Worm (Caenorhabditis elegans) whole organism, L4 larva: Measurements from ENCODE around the gene npp-1.

Experiments
- F49E8.2 ChIP-seq: sonication (generic microtip); optimal IDR thresholded peaks from 2 replicates; lab custom pipeline; 2016; ENCODE audit warnings: missing compliant biosample characterization, mild to moderate bottlenecking, missing genetic modification characterization, borderline replicate concordance
- T20F7.1 ChIP-seq: fragments of 200-800 bp; sonication (Bioruptor generic); optimal IDR thresholded peaks from 2 replicates; lab custom pipeline; 2018; ENCODE audit warnings: mild to moderate bottlenecking, missing genetic modification characterization, missing compliant biosample characterization
- Y105C5A.15 ChIP-seq: fragments of 200-800 bp; sonication (Bioruptor generic); IDR thresholded peaks from 2 replicates; pipeline ENCODE4 v1.3.6; 2022; ENCODE audit warnings: missing genetic modification characterization, missing compliant biosample characterization
- Y5F2A.4 ChIP-seq: fragments of 200-800 bp; sonication (Bioruptor generic); optimal IDR thresholded peaks from 2 replicates; lab custom pipeline; 2018; ENCODE audit warnings: mild to moderate bottlenecking, missing genetic modification characterization, missing compliant biosample characterization
- Y75B8A.6 ChIP-seq: fragments of 200-800 bp; sonication (Bioruptor generic); IDR thresholded peaks from 2 replicates; pipeline ENCODE4 v1.3.6; 2022; ENCODE audit warnings: missing genetic modification reagents, missing genetic modification characterization, missing compliant biosample characterization
- ZK546.5 ChIP-seq, 2 experiments: sonication (generic microtip); optimal IDR thresholded peaks; 2 replicates each; lab custom pipeline; 2017; ENCODE audit warnings: missing biosample characterization in 2 of 2, missing genetic modification characterization in 2 of 2
- aha-1 ChIP-seq: fragments of 150-350 bp; peaks from one replicate; lab custom pipeline; 2014; ENCODE audit warnings: missing biosample characterization, missing genetic modification characterization
- aly-2 ChIP-seq: sonication (generic microtip); optimal IDR thresholded peaks from 2 replicates; lab custom pipeline; 2018; ENCODE audit warnings: missing biosample characterization, missing genetic modification characterization
- ceh-20 ChIP-seq: fragments of 200-800 bp; sonication (Bioruptor generic); IDR thresholded peaks from 2 replicates; pipeline ENCODE4 v1.3.6; 2022; ENCODE audit warnings: missing genetic modification reagents, missing genetic modification characterization, missing compliant biosample characterization
- ceh-44 ChIP-seq: fragments of 200-800 bp; sonication (Bioruptor generic); IDR thresholded peaks from 2 replicates; pipeline ENCODE4 v1.3.6; 2022; ENCODE audit warnings: missing genetic modification reagents, missing genetic modification characterization, missing compliant biosample characterization
- ceh-62 ChIP-seq: sonication (generic microtip); optimal IDR thresholded peaks from 2 replicates; lab custom pipeline; 2017; ENCODE audit warnings: missing biosample characterization, missing genetic modification characterization
- ceh-82 ChIP-seq: sonication (generic microtip); optimal IDR thresholded peaks from 2 replicates; lab custom pipeline; 2017; ENCODE audit warnings: missing biosample characterization, missing genetic modification characterization
- daf-16 ChIP-seq, 3 experiments: sonication (generic microtip); optimal IDR thresholded peaks; 2 replicates each; lab custom pipeline; 2016 to 2017; ENCODE audit warnings: missing genetic modification characterization in 3 of 3, missing genetic modification reagents in 3 of 3, mild to moderate bottlenecking in 2 of 3, missing compliant biosample characterization in 2 of 3, missing biosample characterization in 1 of 3, moderate library complexity in 1 of 3
- daf-8 ChIP-seq: fragments of 200-800 bp; sonication (Bioruptor generic); IDR thresholded peaks from 2 replicates; pipeline ENCODE4 v1.3.6; 2022; ENCODE audit warnings: missing genetic modification characterization, missing compliant biosample characterization
- dmd-6 ChIP-seq: fragments of 200-800 bp; sonication (Bioruptor generic); IDR thresholded peaks from 2 replicates; pipeline ENCODE4 v1.3.6; 2022; ENCODE audit warnings: missing genetic modification reagents, missing genetic modification characterization, missing compliant biosample characterization
- dmd-8 ChIP-seq: fragments of 200-800 bp; sonication (Bioruptor generic); IDR thresholded peaks from 2 replicates; pipeline ENCODE4 v1.3.6; 2022; ENCODE audit warnings: missing genetic modification characterization, missing compliant biosample characterization
- dpl-1 ChIP-seq: fragments of 150-350 bp; optimal IDR thresholded peaks from 2 replicates; lab custom pipeline; 2014; ENCODE audit warnings: missing biosample characterization, missing genetic modification reagents, missing genetic modification characterization
- duxl-1 ChIP-seq: sonication (generic microtip); optimal IDR thresholded peaks from 2 replicates; lab custom pipeline; 2016; ENCODE audit warnings: mild to moderate bottlenecking, missing genetic modification characterization, moderate library complexity, missing compliant biosample characterization; ENCODE audit not compliant: poor library complexity
- dve-1 ChIP-seq: sonication (generic microtip); optimal IDR thresholded peaks from 2 replicates; lab custom pipeline; 2017; ENCODE audit warnings: antibody characterized with exemption, mild to moderate bottlenecking, missing genetic modification characterization, missing compliant biosample characterization; ENCODE audit not compliant: insufficient read depth
- egl-43 ChIP-seq: fragments of 200-800 bp; sonication (Bioruptor generic); IDR thresholded peaks from 2 replicates; pipeline ENCODE4 v1.3.6; 2022; ENCODE audit warnings: missing genetic modification reagents, missing genetic modification characterization, missing compliant biosample characterization
- lim-7 ChIP-seq: fragments of 200-800 bp; sonication (Bioruptor generic); IDR thresholded peaks from 2 replicates; pipeline ENCODE4 v1.3.6; 2022; ENCODE audit warnings: missing genetic modification characterization, missing compliant biosample characterization
- lin-1 ChIP-seq: fragments of 200-800 bp; sonication (Bioruptor generic); IDR thresholded peaks from 2 replicates; pipeline ENCODE4 v1.3.6; 2022; ENCODE audit warnings: missing genetic modification reagents, missing genetic modification characterization, missing compliant biosample characterization
- lin-13 ChIP-seq: fragments of 150-350 bp; optimal IDR thresholded peaks from 2 replicates; lab custom pipeline; 2014; ENCODE audit warnings: missing biosample characterization, missing genetic modification reagents, missing genetic modification characterization
- lin-15B ChIP-seq: fragments of 150-350 bp; sonication (generic microtip); optimal IDR thresholded peaks from 3 replicates; lab custom pipeline; 2014; ENCODE audit warnings: missing biosample characterization, missing genetic modification characterization
- lin-29 ChIP-seq: fragments of 200-800 bp; sonication (Bioruptor generic); IDR thresholded peaks from 2 replicates; pipeline ENCODE4 v1.3.6; 2022; ENCODE audit warnings: missing genetic modification reagents, missing genetic modification characterization, missing compliant biosample characterization
- lin-38 ChIP-seq: fragments of 200-800 bp; sonication (Bioruptor generic); IDR thresholded peaks from 2 replicates; pipeline ENCODE4 v1.3.6; 2022; ENCODE audit warnings: missing genetic modification reagents, missing genetic modification characterization, missing compliant biosample characterization
- mes-2 ChIP-seq: sonication (generic microtip); optimal IDR thresholded peaks from 2 replicates; lab custom pipeline; 2016; ENCODE audit warnings: missing genotype, mild to moderate bottlenecking, missing genetic modification characterization, missing compliant biosample characterization; ENCODE audit not compliant: poor library complexity, severe bottlenecking
- nhr-102 ChIP-seq: sonication (generic microtip); optimal IDR thresholded peaks from 2 replicates; lab custom pipeline; 2016; ENCODE audit warnings: mild to moderate bottlenecking, missing genetic modification characterization, moderate library complexity, missing compliant biosample characterization
- nhr-11 ChIP-seq: fragments of 150-350 bp; optimal IDR thresholded peaks from 2 replicates; lab custom pipeline; 2014; ENCODE audit warnings: missing biosample characterization, missing genetic modification characterization
- nhr-111 ChIP-seq: fragments of 200-800 bp; sonication (Bioruptor generic); optimal IDR thresholded peaks from 2 replicates; lab custom pipeline; 2018; ENCODE audit warnings: mild to moderate bottlenecking, missing genetic modification characterization, missing compliant biosample characterization
- nhr-237 ChIP-seq: sonication (generic microtip); optimal IDR thresholded peaks from 2 replicates; lab custom pipeline; 2017; ENCODE audit warnings: missing biosample characterization, missing genetic modification characterization
- nhr-28 ChIP-seq: fragments of 150-350 bp; optimal IDR thresholded peaks from 2 replicates; lab custom pipeline; 2014; ENCODE audit warnings: missing biosample characterization, missing genetic modification characterization
- nhr-41 ChIP-seq: fragments of 200-800 bp; sonication (Bioruptor generic); IDR thresholded peaks from 2 replicates; pipeline ENCODE4 v1.3.6; 2022; ENCODE audit warnings: missing genetic modification reagents, missing genetic modification characterization, missing compliant biosample characterization
- nhr-48 ChIP-seq: sonication (generic microtip); optimal IDR thresholded peaks from 2 replicates; lab custom pipeline; 2016; ENCODE audit warnings: mild to moderate bottlenecking, missing genetic modification characterization, missing compliant biosample characterization
- nhr-6 ChIP-seq: fragments of 150-350 bp; optimal IDR thresholded peaks from 2 replicates; lab custom pipeline; 2014; ENCODE audit warnings: missing biosample characterization, missing genetic modification characterization
- nhr-77 ChIP-seq: fragments of 150-350 bp; optimal IDR thresholded peaks from 2 replicates; lab custom pipeline; 2014; ENCODE audit warnings: missing biosample characterization, missing genetic modification characterization
- skn-1 ChIP-seq: fragments of 150-350 bp; optimal IDR thresholded peaks from 2 replicates; lab custom pipeline; 2014; ENCODE audit warnings: missing biosample characterization, missing genetic modification characterization
- snpc-1.2 ChIP-seq: fragments of 200-800 bp; sonication (Bioruptor generic); IDR thresholded peaks from 2 replicates; pipeline ENCODE4 v1.3.6; 2022; ENCODE audit warnings: missing genetic modification reagents, missing genetic modification characterization, missing compliant biosample characterization
- spr-3 ChIP-seq: fragments of 200-800 bp; sonication (Bioruptor generic); optimal IDR thresholded peaks from 2 replicates; lab custom pipeline; 2018; ENCODE audit warnings: mild to moderate bottlenecking, missing genetic modification characterization, missing compliant biosample characterization
- tag-97 ChIP-seq: fragments of 200-800 bp; sonication (Bioruptor generic); IDR thresholded peaks from 2 replicates; pipeline ENCODE4 v1.3.6; 2022; ENCODE audit warnings: missing genetic modification characterization, missing compliant biosample characterization
- unc-130 ChIP-seq: sonication (generic microtip); optimal IDR thresholded peaks from 2 replicates; lab custom pipeline; 2016; ENCODE audit warnings: missing genetic modification reagents, missing genetic modification characterization, missing compliant biosample characterization
- unc-39 ChIP-seq: sonication (generic microtip); optimal IDR thresholded peaks from 2 replicates; lab custom pipeline; 2017; ENCODE audit warnings: missing biosample characterization, missing genetic modification characterization
- unc-62 ChIP-seq, 3 experiments: fragments of 150-350 bp in 1 of 3; sonication (generic microtip); optimal IDR thresholded peaks in 2 of 3; peaks in 1 of 3; 1 replicate in 1 of 3; 2 replicates in 2 of 3; lab custom pipeline; 2014 to 2017; ENCODE audit warnings: missing biosample characterization in 3 of 3, missing genetic modification characterization in 3 of 3, missing genetic modification reagents in 3 of 3, missing genotype in 1 of 3
- vab-7 ChIP-seq: fragments of 200-800 bp; sonication (Bioruptor generic); IDR thresholded peaks from 2 replicates; pipeline ENCODE4 v1.3.6; 2022; ENCODE audit warnings: missing genetic modification reagents, missing genetic modification characterization, missing compliant biosample characterization
- zip-2 ChIP-seq: fragments of 150-350 bp; optimal IDR thresholded peaks from 2 replicates; lab custom pipeline; 2014; ENCODE audit warnings: missing biosample characterization, missing genetic modification characterization
- ztf-11 ChIP-seq: fragments of 150-350 bp; optimal IDR thresholded peaks from 2 replicates; lab custom pipeline; 2014; ENCODE audit warnings: missing biosample characterization, missing genetic modification characterization

npp-1 gene

ce11 chrIV:9857952-9858488 is at the start of gene npp-1:
Gene npp-1, plus strand, starts transcription at chrIV:9858488.
- peak; percentile 88 for TF ChIP-seq mes-2 (tag; lab: Kevin White, UChicago)
- no peak for TF ChIP-seq dmd-8
- peak; percentile 86 for TF ChIP-seq lin-38 (GFP tag; lab: Robert Waterston, UW)
- no peak for TF ChIP-seq spr-3 (GFP tag; lab: Kevin White, UChicago)
- TF ChIP-seq Y5F2A.4 (GFP tag; lab: Kevin White, UChicago), result no peak
- TF ChIP-seq dve-1 (tag; lab: Kevin White, UChicago), result peak; percentile 20
- peak; percentile 10 for TF ChIP-seq unc-130 (GFP tag; lab: Kevin White, UChicago)
- TF ChIP-seq daf-8 (GFP tag; lab: Robert Waterston, UW), result no peak
- no peak for TF ChIP-seq ztf-11
- TF ChIP-seq duxl-1 (tag; lab: Kevin White, UChicago), result no peak
- TF ChIP-seq zip-2 (tag; lab: Kevin White, UChicago), result no peak
- TF ChIP-seq T20F7.1 (GFP tag; lab: Kevin White, UChicago), result peak; percentile 7
- TF ChIP-seq nhr-77 (tag; lab: Kevin White, UChicago), result peak; percentile 28
- TF ChIP-seq lin-13 (GFP tag; lab: Kevin White, UChicago), result peak; percentile 30
- TF ChIP-seq lim-7 (GFP tag; lab: Robert Waterston, UW), result no peak
- TF ChIP-seq nhr-6 (tag; lab: Kevin White, UChicago), result no peak
- TF ChIP-seq skn-1 (tag; lab: Kevin White, UChicago), result no peak
- TF ChIP-seq nhr-41 (GFP tag; lab: Robert Waterston, UW), result no peak
- TF ChIP-seq ceh-82, result no peak
- TF ChIP-seq unc-62 (GFP tag; optimal IDR thresholded peaks at IDR 0.05 in 1 of 2; lab: Kevin White, UChicago), result peak in 1 of 2 experiments; percentile 92
- TF ChIP-seq unc-62 (tag; optimal IDR thresholded peaks at IDR 0.05; lab: Kevin White, UChicago), result no peak
- TF ChIP-seq lin-29, result no peak
- no peak for TF ChIP-seq unc-39 (tag; lab: Kevin White, UChicago)
- TF ChIP-seq egl-43, result no peak
- TF ChIP-seq Y75B8A.6, result no peak
- TF ChIP-seq lin-15B (tag; lab: Kevin White, UChicago), result no peak
- peak; percentile 17 for TF ChIP-seq nhr-28 (tag; lab: Kevin White, UChicago)
- peak; percentile 55 for TF ChIP-seq dpl-1 (GFP tag; lab: Kevin White, UChicago)
- TF ChIP-seq aha-1 (tag; lab: Kevin White, UChicago), result peak; percentile 57
- TF ChIP-seq vab-7 (GFP tag; lab: Robert Waterston, UW), result 0 out of 2 replicates have a peak, but pooled peaks have one; percentile 5
- no peak for TF ChIP-seq daf-16 (GFP tag; optimal IDR thresholded peaks at IDR 0.05; lab: Kevin White, UChicago)
- TF ChIP-seq daf-16 (tag; optimal IDR thresholded peaks at IDR 0.05; lab: Kevin White, UChicago), result peak; percentile 12

ce11 chrIV:9810633-9811032 is 47.7 kb upstream of the npp-1 start, which contains the start of gene dct-15:
Gene dct-15, minus strand, starts transcription at chrIV:9810733.
- no peak for TF ChIP-seq ceh-20 (GFP tag; lab: Robert Waterston, UW)
- no peak for TF ChIP-seq lin-1 (GFP tag; lab: Robert Waterston, UW)
- no peak for TF ChIP-seq ceh-62 (tag; lab: Kevin White, UChicago)
- TF ChIP-seq ztf-11, result no peak
- no peak for TF ChIP-seq Y105C5A.15
- TF ChIP-seq ZK546.5 (tag; optimal IDR thresholded peaks at IDR 0.05; lab: Kevin White, UChicago), result no peak
- TF ChIP-seq aly-2 (tag; lab: Kevin White, UChicago), result no peak
- no peak for TF ChIP-seq snpc-1.2 (GFP tag; lab: Robert Waterston, UW)
- no peak for TF ChIP-seq nhr-237 (tag; lab: Kevin White, UChicago)
- no peak for TF ChIP-seq dmd-6 (GFP tag; lab: Robert Waterston, UW)
- TF ChIP-seq tag-97 (GFP tag; lab: Robert Waterston, UW), result no peak
- TF ChIP-seq nhr-111, result no peak
- no peak for TF ChIP-seq ceh-44
- no peak for TF ChIP-seq nhr-11 (tag; lab: Kevin White, UChicago)
- no peak for TF ChIP-seq nhr-102
- TF ChIP-seq nhr-48 (tag; lab: Kevin White, UChicago), result no peak
- no peak for TF ChIP-seq nhr-77 (tag; lab: Kevin White, UChicago)
- no peak for TF ChIP-seq F49E8.2
